Worm (Caenorhabditis elegans): ENCODE measurements around the gene K04B12.2.

DNA sequence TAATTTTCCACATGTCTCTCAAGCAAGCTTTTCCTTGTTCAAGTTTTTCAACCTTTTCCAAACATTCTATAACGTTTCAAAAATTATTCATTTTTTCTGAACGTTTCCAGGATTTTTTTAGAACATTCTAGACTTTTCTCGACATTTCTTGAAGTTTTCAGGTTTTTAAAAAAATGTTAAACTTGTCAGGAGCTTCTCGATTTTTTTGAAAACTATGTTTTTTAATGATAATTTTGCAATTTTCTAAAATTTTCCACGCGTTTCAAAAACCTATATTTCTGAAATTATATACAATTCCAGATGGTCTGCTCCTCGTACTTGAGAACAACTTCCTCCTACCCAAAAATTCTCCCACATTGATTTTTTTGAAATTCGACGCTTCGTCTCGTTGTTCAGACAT lies 17.6 kb upstream of the K04B12.2 start, which contains the start of gene dmsr-6:
- TF ChIP-seq lin-13 (GFP tag; optimal IDR thresholded peaks at IDR 0.05) (no peak), ama-1 (optimal IDR thresholded peaks at IDR 0.05) (no peak), nhr-76 (tag; optimal IDR thresholded peaks at IDR 0.05) (no peak), nhr-6 (tag; optimal IDR thresholded peaks at IDR 0.05) (no peak), mdt-29 (GFP tag; IDR thresholded peaks at IDR 0.05) (no peak), dpl-1 (GFP tag; optimal IDR thresholded peaks at IDR 0.05) (no peak), nhr-28 (tag; optimal IDR thresholded peaks at IDR 0.05) (no peak), nhr-42 (GFP tag; IDR thresholded peaks at IDR 0.05) (no peak), ZK546.5 (tag; optimal IDR thresholded peaks at IDR 0.05) (no peak), ces-1 (GFP tag; optimal IDR thresholded peaks at IDR 0.05) (no peak), aly-2 (tag; optimal IDR thresholded peaks at IDR 0.05) (no peak)
